Worm (Caenorhabditis elegans) whole organism, mixed stage, embryonic: ENCODE measurements around the gene T25F10.1.

Experiments used
- elt-1 ChIP-seq: sonication (generic microtip); optimal IDR thresholded peaks from 2 replicates; lab custom pipeline; 2017; ENCODE audit warnings: missing genetic modification characterization, mild to moderate bottlenecking, missing compliant biosample characterization, antibody characterized with exemption, moderate library complexity, borderline replicate concordance; ENCODE audit not compliant: insufficient read depth
- snpc-4 ChIP-seq: fragments of 150-350 bp; optimal IDR thresholded peaks from 2 replicates; lab custom pipeline; 2014; ENCODE audit warnings: missing biosample characterization, missing genetic modification characterization

DNA sequence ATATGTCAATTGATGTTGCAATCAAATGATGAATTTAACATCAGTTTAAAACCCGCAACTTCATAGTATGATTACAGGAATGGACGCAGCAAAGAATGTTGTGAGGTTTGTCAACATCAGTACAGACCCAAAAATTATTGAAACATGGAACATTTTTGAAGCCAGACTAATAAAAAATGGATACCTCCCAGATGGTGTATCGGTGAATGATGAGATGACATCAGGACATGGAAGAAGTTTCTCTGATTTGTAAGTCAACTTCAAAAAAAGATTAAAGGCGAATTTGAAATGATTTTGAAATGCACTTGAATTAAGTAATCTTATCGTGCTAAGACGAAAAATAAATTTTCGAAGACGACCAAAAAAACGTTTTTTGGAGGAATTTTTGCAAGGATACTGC lies 45.6 kb downstream of the T25F10.1 start:
- TF ChIP-seq elt-1 (tag; lab: Kevin White, UChicago) (no peak), snpc-4 (tag; lab: Kevin White, UChicago) (no peak)
